Worm (Caenorhabditis elegans) whole organism, L4 larva: ENCODE data around the gene piit-1.

Experiments
- F37D6.2 ChIP-seq: sonication (generic microtip); optimal IDR thresholded peaks from 2 replicates; lab custom pipeline; 2016; ENCODE audit warnings: mild to moderate bottlenecking, missing genetic modification characterization, missing compliant biosample characterization
- R02D3.7 ChIP-seq: fragments of 150-350 bp; sonication (generic microtip); optimal IDR thresholded peaks from 3 replicates; lab custom pipeline; 2014; ENCODE audit warnings: missing biosample characterization, missing genetic modification characterization
- Y48G9A.11 ChIP-seq: fragments of 200-800 bp; sonication (Bioruptor generic); IDR thresholded peaks from 2 replicates; pipeline ENCODE4 v1.3.6; 2022; ENCODE audit warnings: missing genetic modification reagents, missing genetic modification characterization, missing compliant biosample characterization
- Y5F2A.4 ChIP-seq: fragments of 200-800 bp; sonication (Bioruptor generic); optimal IDR thresholded peaks from 2 replicates; lab custom pipeline; 2018; ENCODE audit warnings: mild to moderate bottlenecking, missing genetic modification characterization, missing compliant biosample characterization
- aha-1 ChIP-seq: fragments of 150-350 bp; peaks from one replicate; lab custom pipeline; 2014; ENCODE audit warnings: missing biosample characterization, missing genetic modification characterization
- ama-1 ChIP-seq: fragments of 150-350 bp; optimal IDR thresholded peaks from 2 replicates; lab custom pipeline; 2014; ENCODE audit warnings: inconsistent platforms, mixed read lengths
- ceh-28 ChIP-seq: fragments of 150-350 bp; optimal IDR thresholded peaks from 2 replicates; lab custom pipeline; 2014; ENCODE audit warnings: missing biosample characterization, missing genetic modification reagents, missing genetic modification characterization
- daf-12 ChIP-seq: fragments of 150-350 bp; optimal IDR thresholded peaks from 2 replicates; lab custom pipeline; 2014; ENCODE audit warnings: missing biosample characterization, missing genetic modification reagents, missing genetic modification characterization
- daf-16 ChIP-seq, 3 experiments: sonication (generic microtip); optimal IDR thresholded peaks; 2 replicates each; lab custom pipeline; 2016 to 2017; ENCODE audit warnings: missing genetic modification characterization in 3 of 3, missing genetic modification reagents in 3 of 3, mild to moderate bottlenecking in 2 of 3, missing compliant biosample characterization in 2 of 3, missing biosample characterization in 1 of 3, moderate library complexity in 1 of 3
- daf-8 ChIP-seq: fragments of 200-800 bp; sonication (Bioruptor generic); IDR thresholded peaks from 2 replicates; pipeline ENCODE4 v1.3.6; 2022; ENCODE audit warnings: missing genetic modification characterization, missing compliant biosample characterization
- dmd-9 ChIP-seq: fragments of 200-800 bp; sonication (Bioruptor generic); IDR thresholded peaks from 2 replicates; pipeline ENCODE4 v1.3.6; 2022; ENCODE audit warnings: missing genetic modification reagents, missing genetic modification characterization, missing compliant biosample characterization
- dve-1 ChIP-seq: sonication (generic microtip); optimal IDR thresholded peaks from 2 replicates; lab custom pipeline; 2017; ENCODE audit warnings: antibody characterized with exemption, mild to moderate bottlenecking, missing genetic modification characterization, missing compliant biosample characterization; ENCODE audit not compliant: insufficient read depth
- egl-27 ChIP-seq: sonication (generic microtip); optimal IDR thresholded peaks from 3 replicates; lab custom pipeline; 2017; ENCODE audit warnings: missing biosample characterization, missing genetic modification reagents, missing genetic modification characterization
- fkh-10 ChIP-seq: fragments of 150-350 bp; optimal IDR thresholded peaks from 2 replicates; lab custom pipeline; 2014; ENCODE audit warnings: missing biosample characterization, missing genetic modification reagents, missing genetic modification characterization
- hif-1 ChIP-seq, 2 experiments: sonication (generic microtip); optimal IDR thresholded peaks; 2 replicates each; lab custom pipeline; 2016 to 2017; ENCODE audit warnings: missing compliant biosample characterization in 2 of 2, missing genetic modification characterization in 2 of 2, missing genetic modification reagents in 2 of 2, missing genotype in 2 of 2, mild to moderate bottlenecking in 1 of 2
- hlh-30 ChIP-seq: sonication (generic microtip); optimal IDR thresholded peaks from 2 replicates; lab custom pipeline; 2017; ENCODE audit warnings: antibody characterized with exemption, mild to moderate bottlenecking, missing genetic modification characterization, missing compliant biosample characterization; ENCODE audit not compliant: insufficient read depth
- hmg-1.1 ChIP-seq: fragments of 200-800 bp; sonication (Bioruptor generic); IDR thresholded peaks from 2 replicates; pipeline ENCODE4 v1.3.6; 2022; ENCODE audit warnings: missing genetic modification reagents, missing genetic modification characterization, missing compliant biosample characterization
- lin-38 ChIP-seq: fragments of 200-800 bp; sonication (Bioruptor generic); IDR thresholded peaks from 2 replicates; pipeline ENCODE4 v1.3.6; 2022; ENCODE audit warnings: missing genetic modification reagents, missing genetic modification characterization, missing compliant biosample characterization
- lir-3 ChIP-seq: sonication (generic microtip); optimal IDR thresholded peaks from 2 replicates; lab custom pipeline; 2016; ENCODE audit warnings: mild to moderate bottlenecking, missing genetic modification characterization, missing compliant biosample characterization
- lsy-2 ChIP-seq, 2 experiments: fragments of 150-350 bp in 1 of 2; sonication (generic microtip) in 1 of 2; optimal IDR thresholded peaks; 2 replicates each; lab custom pipeline; 2014 to 2017; ENCODE audit warnings: missing biosample characterization in 2 of 2, missing genetic modification characterization in 2 of 2
- madf-5 ChIP-seq, 2 experiments: fragments of 200-800 bp; sonication (Bioruptor generic); IDR thresholded peaks; 2 replicates each; pipeline ENCODE4 v1.3.6; 2022; ENCODE audit warnings: missing compliant biosample characterization in 2 of 2, missing genetic modification characterization in 2 of 2
- mdt-29 ChIP-seq: fragments of 200-800 bp; sonication (Bioruptor generic); IDR thresholded peaks from 2 replicates; pipeline ENCODE4 v1.3.6; 2022; ENCODE audit warnings: missing genetic modification reagents, missing genetic modification characterization, missing compliant biosample characterization
- nhr-10 ChIP-seq: fragments of 150-350 bp; optimal IDR thresholded peaks from 2 replicates; lab custom pipeline; 2014; ENCODE audit warnings: missing biosample characterization, missing genetic modification characterization
- nhr-237 ChIP-seq: sonication (generic microtip); optimal IDR thresholded peaks from 2 replicates; lab custom pipeline; 2017; ENCODE audit warnings: missing biosample characterization, missing genetic modification characterization
- nhr-48 ChIP-seq: sonication (generic microtip); optimal IDR thresholded peaks from 2 replicates; lab custom pipeline; 2016; ENCODE audit warnings: mild to moderate bottlenecking, missing genetic modification characterization, missing compliant biosample characterization
- php-3 ChIP-seq: fragments of 200-800 bp; sonication (Bioruptor generic); IDR thresholded peaks from 2 replicates; pipeline ENCODE4 v1.3.6; 2022; ENCODE audit warnings: missing genetic modification reagents, missing genetic modification characterization, missing compliant biosample characterization
- pqm-1 ChIP-seq: sonication (generic microtip); optimal IDR thresholded peaks from 2 replicates; lab custom pipeline; 2017; ENCODE audit warnings: missing biosample characterization, missing genetic modification characterization
- set-16 ChIP-seq: fragments of 200-800 bp; sonication (Bioruptor generic); IDR thresholded peaks from 2 replicates; pipeline ENCODE4 v1.3.6; 2022; ENCODE audit warnings: missing genetic modification reagents, missing genetic modification characterization, missing compliant biosample characterization
- skn-1 ChIP-seq: fragments of 150-350 bp; optimal IDR thresholded peaks from 2 replicates; lab custom pipeline; 2014; ENCODE audit warnings: missing biosample characterization, missing genetic modification characterization
- unc-130 ChIP-seq: sonication (generic microtip); optimal IDR thresholded peaks from 2 replicates; lab custom pipeline; 2016; ENCODE audit warnings: missing genetic modification reagents, missing genetic modification characterization, missing compliant biosample characterization
- unc-62 ChIP-seq, 3 experiments: fragments of 150-350 bp in 1 of 3; sonication (generic microtip); optimal IDR thresholded peaks in 2 of 3; peaks in 1 of 3; 1 replicate in 1 of 3; 2 replicates in 2 of 3; lab custom pipeline; 2014 to 2017; ENCODE audit warnings: missing biosample characterization in 3 of 3, missing genetic modification characterization in 3 of 3, missing genetic modification reagents in 3 of 3, missing genotype in 1 of 3
- vab-7 ChIP-seq: fragments of 200-800 bp; sonication (Bioruptor generic); IDR thresholded peaks from 2 replicates; pipeline ENCODE4 v1.3.6; 2022; ENCODE audit warnings: missing genetic modification reagents, missing genetic modification characterization, missing compliant biosample characterization
- zfp-3 ChIP-seq: fragments of 200-800 bp; sonication (Bioruptor generic); conservative IDR thresholded peaks from 2 replicates; pipeline ENCODE4 v1.3.6; 2022; ENCODE audit warnings: missing genetic modification reagents, missing genetic modification characterization, missing compliant biosample characterization
- zip-2 ChIP-seq: fragments of 150-350 bp; optimal IDR thresholded peaks from 2 replicates; lab custom pipeline; 2014; ENCODE audit warnings: missing biosample characterization, missing genetic modification characterization
- ztf-7 ChIP-seq: fragments of 150-350 bp; optimal IDR thresholded peaks from 2 replicates; lab custom pipeline; 2014; ENCODE audit warnings: missing biosample characterization, missing genetic modification characterization

The piit-1 gene

DNA sequence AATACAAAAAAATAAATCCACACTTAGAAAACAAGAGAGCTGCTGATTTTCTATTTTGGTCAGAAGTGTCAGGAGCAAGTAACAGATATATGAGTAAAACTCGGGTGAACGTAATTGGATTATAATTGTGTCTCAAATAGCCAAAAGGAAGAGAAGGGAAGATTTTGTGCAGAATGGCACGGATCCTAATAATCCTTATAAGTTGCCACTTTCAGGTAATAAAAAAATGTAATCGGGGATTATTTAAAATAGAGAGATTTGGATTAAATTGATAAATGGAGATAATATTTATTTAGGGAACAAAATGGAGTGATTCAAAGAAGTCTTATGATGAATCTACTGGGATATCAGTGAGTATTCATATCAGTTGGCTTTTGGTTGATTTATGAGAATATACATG, 15.0 kb upstream of the piit-1 start:
- TF ChIP-seq mdt-29 (GFP tag; lab: Robert Waterston, UW) (no peak), ztf-7 (tag; lab: Kevin White, UChicago) (no peak), Y48G9A.11 (no peak), hmg-1.1 (no peak), F37D6.2 (tag; lab: Kevin White, UChicago) (no peak), daf-16 (GFP tag; optimal IDR thresholded peaks at IDR 0.05; lab: Kevin White, UChicago) (no peak), daf-16 (tag; optimal IDR thresholded peaks at IDR 0.05; lab: Kevin White, UChicago) (no peak), unc-62 (GFP tag; optimal IDR thresholded peaks at IDR 0.05 in 1 of 2; lab: Kevin White, UChicago) (peak in 1 of 2 experiments; percentile 31), unc-62 (tag; optimal IDR thresholded peaks at IDR 0.05; lab: Kevin White, UChicago) (no peak)

- TF ChIP-seq hmg-1.1, result 0 out of 2 replicates have a peak, but pooled peaks have one; percentile 23
- TF ChIP-seq hlh-30, result peak; percentile 1
- no peak for TF ChIP-seq pqm-1 (tag; lab: Kevin White, UChicago)
- peak in 1 of 2 experiments; percentile 99 for TF ChIP-seq unc-62 (GFP tag; optimal IDR thresholded peaks at IDR 0.05 in 1 of 2; lab: Kevin White, UChicago)
- TF ChIP-seq unc-62 (tag; optimal IDR thresholded peaks at IDR 0.05; lab: Kevin White, UChicago), result no peak
- peak in 1 of 2 experiments; percentile 17 for TF ChIP-seq lsy-2 (tag; optimal IDR thresholded peaks at IDR 0.05; lab: Kevin White, UChicago)
These were observed 11.3 kb upstream of the piit-1 start for ce11 chrV:11621276-11621675.

DNA sequence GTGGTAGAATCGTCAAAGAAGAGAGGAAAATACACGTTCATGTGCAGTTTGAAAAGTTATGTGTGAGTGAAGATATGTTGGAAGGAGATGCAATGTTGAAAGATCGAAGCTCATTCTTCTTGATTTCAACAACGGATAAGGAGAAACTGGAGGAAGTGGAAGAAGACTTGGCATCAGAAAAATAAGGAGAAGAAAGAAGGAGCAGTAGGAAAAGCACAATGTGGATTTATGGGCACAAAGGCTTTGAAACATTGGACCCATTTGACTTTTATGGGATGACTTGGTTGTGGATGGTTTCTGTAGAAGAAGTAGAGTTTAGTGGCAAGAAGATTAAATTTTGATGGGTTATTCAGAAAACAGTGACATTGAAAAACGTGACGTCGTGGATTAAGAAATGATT, 10.1 kb upstream of the piit-1 start:
- TF ChIP-seq Y5F2A.4 (GFP tag; lab: Kevin White, UChicago), result no peak
- TF ChIP-seq ama-1 (lab: Kevin White, UChicago), result no peak
- TF ChIP-seq unc-62 (GFP tag; optimal IDR thresholded peaks at IDR 0.05 in 1 of 2; lab: Kevin White, UChicago), result peak in 1 of 2 experiments; percentile 47
- TF ChIP-seq unc-62 (tag; optimal IDR thresholded peaks at IDR 0.05; lab: Kevin White, UChicago), result no peak
- TF ChIP-seq, all 104 proteins: peak for 1

DNA sequence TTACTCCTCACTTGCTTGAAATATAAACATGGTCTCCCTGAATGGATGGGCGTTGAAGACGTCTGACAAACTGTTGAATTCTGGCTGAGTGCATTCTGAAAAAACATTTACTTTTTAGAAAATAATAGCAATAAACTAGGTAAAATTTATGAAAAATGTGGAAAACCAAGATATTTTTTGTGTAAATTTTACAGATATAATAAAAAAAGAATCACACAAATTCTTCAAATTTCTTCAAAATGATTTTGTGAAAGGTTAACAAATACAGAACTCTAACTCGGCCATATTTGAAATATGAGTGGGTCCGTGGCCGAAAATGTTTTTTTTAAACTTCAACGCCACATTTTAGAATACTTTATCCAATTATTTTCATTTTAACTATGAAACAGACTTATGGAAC, 8.2 kb upstream of the piit-1 start, which contains the start of gene glb-15:
Gene glb-15, minus strand, starts transcription at position 101 of the 400 bp plus-strand sequence.
- TF ChIP-seq lsy-2 (tag; optimal IDR thresholded peaks at IDR 0.05; lab: Kevin White, UChicago), result no peak

- TF ChIP-seq zip-2 (tag; lab: Kevin White, UChicago) (no peak), aha-1 (tag; lab: Kevin White, UChicago) (peak; percentile 84), nhr-10 (tag; lab: Kevin White, UChicago) (peak; percentile 24), hlh-30 (no peak), unc-62 (GFP tag; optimal IDR thresholded peaks at IDR 0.05 in 1 of 2; lab: Kevin White, UChicago) (peak in 1 of 2 experiments; percentile 45), unc-62 (tag; optimal IDR thresholded peaks at IDR 0.05; lab: Kevin White, UChicago) (no peak), ama-1 (lab: Kevin White, UChicago) (peak; percentile 67), madf-5 (GFP tag; IDR thresholded peaks at IDR 0.05; lab: Robert Waterston, UW) (0 out of 4 replicates have a peak, but pooled peaks of 1 of the 2 experiments have one; percentile 11), lsy-2 (tag; optimal IDR thresholded peaks at IDR 0.05; lab: Kevin White, UChicago) (no peak), nhr-48 (tag; lab: Kevin White, UChicago) (no peak), zfp-3 (0 out of 2 replicates have a peak, but pooled peaks have one; percentile 71)
These were observed 6.9 kb upstream of the piit-1 start for ce11 chrV:11616813-11617212.

ce11 chrV:11615948-11616681, 6.2 kb upstream of the piit-1 start, which contains the start of gene nlp-24:
Gene nlp-24, plus strand, starts transcription at chrV:11616376.
- TF ChIP-seq F37D6.2 (tag; lab: Kevin White, UChicago) (no peak), lin-38 (GFP tag; lab: Robert Waterston, UW) (no peak), ama-1 (lab: Kevin White, UChicago) (no peak), skn-1 (tag; lab: Kevin White, UChicago) (no peak), aha-1 (tag; lab: Kevin White, UChicago) (no peak), unc-130 (GFP tag; lab: Kevin White, UChicago) (no peak), dve-1 (tag; lab: Kevin White, UChicago) (peak; percentile 36), daf-16 (GFP tag; optimal IDR thresholded peaks at IDR 0.05; lab: Kevin White, UChicago) (no peak), daf-16 (tag; optimal IDR thresholded peaks at IDR 0.05; lab: Kevin White, UChicago) (no peak), madf-5 (GFP tag; IDR thresholded peaks at IDR 0.05; lab: Robert Waterston, UW) (no peak), vab-7 (GFP tag; lab: Robert Waterston, UW) (no peak), unc-62 (GFP tag; optimal IDR thresholded peaks at IDR 0.05 in 1 of 2; lab: Kevin White, UChicago) (no peak), unc-62 (tag; optimal IDR thresholded peaks at IDR 0.05; lab: Kevin White, UChicago) (peak; percentile 7), daf-8 (GFP tag; lab: Robert Waterston, UW) (no peak), hmg-1.1 (no peak), R02D3.7 (tag; lab: Kevin White, UChicago) (no peak), fkh-10 (no peak), nhr-237 (tag; lab: Kevin White, UChicago) (no peak), php-3 (GFP tag; lab: Robert Waterston, UW) (no peak), lir-3 (tag; lab: Kevin White, UChicago) (no peak), egl-27 (tag; lab: Kevin White, UChicago) (no peak), set-16 (GFP tag; lab: Robert Waterston, UW) (no peak), ceh-28 (tag; lab: Kevin White, UChicago) (no peak), nhr-48 (tag; lab: Kevin White, UChicago) (no peak), hif-1 (tag; optimal IDR thresholded peaks at IDR 0.05; lab: Kevin White, UChicago) (no peak), daf-12 (tag; lab: Kevin White, UChicago) (no peak), dmd-9 (GFP tag; lab: Robert Waterston, UW) (no peak)
